Worm (Caenorhabditis elegans) whole organism, late embryonic: Measurements from ENCODE around the gene T09F3.7.

Experiments
- ama-1 ChIP-seq: fragments of 150-350 bp; optimal IDR thresholded peaks from 2 replicates; lab custom pipeline; 2014
- nfya-1 ChIP-seq: sonication (generic microtip); optimal IDR thresholded peaks from 2 replicates; lab custom pipeline; 2017; ENCODE audit warnings: missing genetic modification characterization, mild to moderate bottlenecking, missing compliant biosample characterization, antibody characterized with exemption, moderate library complexity
- tbx-2 ChIP-seq: sonication (generic microtip); optimal IDR thresholded peaks from 2 replicates; lab custom pipeline; 2016; ENCODE audit warnings: missing genetic modification characterization, missing compliant biosample characterization

DNA sequence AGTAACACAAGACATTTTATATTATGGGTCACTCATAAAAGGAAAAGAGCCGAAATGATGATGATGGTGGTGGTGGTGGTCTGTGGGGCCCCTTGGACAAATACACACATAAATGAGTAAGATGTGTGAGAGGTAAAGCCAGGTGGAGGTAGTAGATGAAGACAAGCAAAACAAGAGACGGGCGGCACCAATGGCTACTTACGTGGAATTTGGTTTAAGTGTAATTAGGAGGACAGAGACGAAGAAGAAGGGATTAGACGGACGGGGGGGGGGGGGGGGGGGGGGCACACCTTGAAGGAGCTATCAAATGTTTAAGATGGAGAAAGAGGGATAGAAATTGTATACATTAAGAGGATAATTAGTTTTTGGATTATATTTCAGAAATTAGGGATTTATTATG is 16.2 kb upstream of the T09F3.7 start:
- TF ChIP-seq nfya-1 (no peak), ama-1 (no peak), tbx-2 (tag; lab: Kevin White, UChicago) (no peak)
